Worm (Caenorhabditis elegans): ENCODE data around the gene R09E10.13.
A peak's percentile ranks its signal among the peaks of the same experiment; 100 is the strongest.

The R09E10.13 gene

ce11 chrIV:10245666-10246210 is 49.2 kb downstream of the R09E10.13 start, which contains the start of gene F01G10.10 (continued):
- TF ChIP-seq mxl-1 (tag; optimal IDR thresholded peaks at IDR 0.05) (no peak), chd-7 (tag; optimal IDR thresholded peaks at IDR 0.05) (peak; percentile 46), B0336.3 (GFP tag; IDR thresholded peaks at IDR 0.05) (peak; percentile 86), F10E7.11 (tag; optimal IDR thresholded peaks at IDR 0.05) (peak; percentile 18), rec-8 (tag; optimal IDR thresholded peaks at IDR 0.05) (peak in 1 of 2 experiments; percentile 31), ceh-79 (tag; optimal IDR thresholded peaks at IDR 0.05) (no peak), xnd-1 (tag; optimal IDR thresholded peaks at IDR 0.05) (no peak), akir-1 (GFP tag; optimal IDR thresholded peaks at IDR 0.05) (no peak), lsl-1 (GFP tag; optimal IDR thresholded peaks at IDR 0.05) (no peak), ztf-22 (GFP tag; optimal IDR thresholded peaks at IDR 0.05) (peak; percentile 17), ets-4 (GFP tag; optimal IDR thresholded peaks at IDR 0.05) (no peak), ccch-3 (GFP tag; optimal IDR thresholded peaks at IDR 0.05) (no peak), hmg-1.2 (GFP tag; IDR thresholded peaks at IDR 0.05) (peak; percentile 47), hmg-20 (GFP tag; IDR thresholded peaks at IDR 0.05) (no peak), F55B11.4 (tag; optimal IDR thresholded peaks at IDR 0.05; ENCODE audit: borderline replicate concordance, insufficient read depth) (no peak), K11D2.4 (GFP tag; IDR thresholded peaks at IDR 0.05) (no peak), F39B2.1 (GFP tag; IDR thresholded peaks at IDR 0.05) (no peak), sdz-38 (tag; optimal IDR thresholded peaks at IDR 0.05) (no peak), Y53G8AR.9 (GFP tag; conservative IDR thresholded peaks at IDR 0.05) (peak; percentile 54; the same call in 1 of the 2 replicates), let-526 (GFP tag; IDR thresholded peaks at IDR 0.05) (no peak), ztf-26 (tag; optimal IDR thresholded peaks at IDR 0.05) (peak; percentile 7), zfh-2 (GFP tag; conservative IDR thresholded peaks at IDR 0.05) (no peak), pbrm-1 (GFP tag; IDR thresholded peaks at IDR 0.05) (no peak), madf-8 (GFP tag; conservative IDR thresholded peaks at IDR 0.05) (no peak), madf-10 (tag; optimal IDR thresholded peaks at IDR 0.05) (no peak), sea-2 (GFP tag; IDR thresholded peaks at IDR 0.05) (no peak), B0261.1 (tag; optimal IDR thresholded peaks at IDR 0.05) (no peak), nhr-120 (GFP tag; IDR thresholded peaks at IDR 0.05) (no peak), let-607 (tag; optimal IDR thresholded peaks at IDR 0.05) (peak in 1 of 2 experiments; percentile 26), F57C9.4 (tag; optimal IDR thresholded peaks at IDR 0.05) (no peak), lag-1 (GFP tag; IDR thresholded peaks at IDR 0.05) (no peak), hrde-1 (tag; optimal IDR thresholded peaks at IDR 0.05; ENCODE audit: borderline replicate concordance) (peak; percentile 72), cebp-2 (GFP tag; IDR thresholded peaks at IDR 0.05) (no peak), nhr-27 (tag; optimal IDR thresholded peaks at IDR 0.05) (no peak), pha-4 (tag; optimal IDR thresholded peaks at IDR 0.05) (no peak), nhr-80 (tag; optimal IDR thresholded peaks at IDR 0.05) (no peak), lsy-27 (tag; optimal IDR thresholded peaks at IDR 0.05; ENCODE audit: borderline replicate concordance, insufficient read depth) (no peak), lin-54 (GFP tag; optimal IDR thresholded peaks at IDR 0.05) (peak; percentile 30), mel-28 (tag; optimal IDR thresholded peaks at IDR 0.05; ENCODE audit: borderline replicate concordance) (no peak), B0035.1 (tag; optimal IDR thresholded peaks at IDR 0.05) (no peak), ceh-40 (GFP tag; IDR thresholded peaks at IDR 0.05) (0 out of 2 replicates have a peak, but pooled peaks have one; percentile 23), attf-3 (GFP tag; conservative IDR thresholded peaks at IDR 0.05) (no peak), nfya-2 (GFP tag; IDR thresholded peaks at IDR 0.05) (no peak), zim-3 (tag; optimal IDR thresholded peaks at IDR 0.05) (no peak), hlh-26 (GFP tag; conservative IDR thresholded peaks at IDR 0.05) (no peak), ztf-18 (tag; optimal IDR thresholded peaks at IDR 0.05) (no peak), madf-6 (GFP tag; IDR thresholded peaks at IDR 0.05) (peak; percentile 74), dpl-1 (GFP tag; optimal IDR thresholded peaks at IDR 0.05) (no peak)
